Fruit fly (Drosophila melanogaster) whole organism, embryonic: Measurements from ENCODE around the gene CG7530.
A peak's percentile ranks its signal among the peaks of the same experiment; 100 is the strongest.

Experiments
- Asciz ChIP-seq: fragments of 200-800 bp; sonication (Bioruptor generic); optimal IDR thresholded peaks from 2 replicates; lab custom pipeline; 2017; ENCODE audit warnings: missing biosample characterization, mild to moderate bottlenecking, missing genetic modification characterization, missing genetic modification reagents
- CG10274 ChIP-seq: fragments of 200-800 bp; sonication (Bioruptor generic); optimal IDR thresholded peaks from 3 replicates; lab custom pipeline; 2017; ENCODE audit warnings: missing biosample characterization, mild to moderate bottlenecking, missing genetic modification characterization
- CG11723 ChIP-seq: fragments of 200-800 bp; sonication (Bioruptor generic); optimal IDR thresholded peaks from 2 replicates; lab custom pipeline; 2017; ENCODE audit warnings: missing biosample characterization, mild to moderate bottlenecking, missing genetic modification characterization
- CG14965 ChIP-seq: fragments of 200-800 bp; sonication (Bioruptor generic); optimal IDR thresholded peaks from 2 replicates; lab custom pipeline; 2016; ENCODE audit warnings: missing biosample characterization, missing genetic modification characterization, borderline replicate concordance
- CG16779 ChIP-seq: fragments of 200-800 bp; sonication (Bioruptor generic); IDR thresholded peaks from 2 replicates; pipeline ENCODE4 v1.3.6; 2022; ENCODE audit warnings: missing biosample characterization, missing genetic modification characterization
- CG2199 ChIP-seq: fragments of 200-800 bp; sonication (Bioruptor generic); IDR thresholded peaks from 3 replicates; pipeline ENCODE4 v1.3.6; 2022; ENCODE audit warnings: missing biosample characterization, missing genetic modification characterization
- CG2875 ChIP-seq: fragments of 200-800 bp; sonication (Bioruptor generic); optimal IDR thresholded peaks from 2 replicates; lab custom pipeline; 2017; ENCODE audit warnings: missing biosample characterization, mild to moderate bottlenecking, missing genetic modification characterization, missing genetic modification reagents
- CG31365 ChIP-seq: fragments of 200-800 bp; sonication (Bioruptor generic); optimal IDR thresholded peaks from 2 replicates; lab custom pipeline; 2018; ENCODE audit warnings: missing biosample characterization, mild to moderate bottlenecking, missing genetic modification characterization
- CG31388 ChIP-seq: fragments of 200-800 bp; sonication (Bioruptor generic); optimal IDR thresholded peaks from 2 replicates; lab custom pipeline; 2016; ENCODE audit warnings: missing biosample characterization, missing genetic modification characterization
- CG4404 ChIP-seq: fragments of 200-800 bp; sonication (Bioruptor generic); IDR thresholded peaks from 2 replicates; pipeline ENCODE4 v1.3.6; 2022; ENCODE audit warnings: missing biosample characterization, missing genetic modification characterization
- CG7357 ChIP-seq: fragments of 200-800 bp; sonication (Bioruptor generic); IDR thresholded peaks from 3 replicates; pipeline ENCODE4 v1.3.6; 2022; ENCODE audit warnings: missing biosample characterization, missing genetic modification characterization
- CG8765 ChIP-seq: fragments of 200-800 bp; sonication (Bioruptor generic); IDR thresholded peaks from 2 replicates; pipeline ENCODE4 v1.3.6; 2022; ENCODE audit warnings: missing biosample characterization, missing genetic modification characterization
- D ChIP-seq, 2 experiments: fragments of 200-800 bp in 1 of 2; fragments of >200 bp in 1 of 2; sonication (Bioruptor generic) in 1 of 2; optimal IDR thresholded peaks; 2 replicates in 1 of 2; 3 replicates in 1 of 2; lab custom pipeline; 2017; ENCODE audit warnings: mild to moderate bottlenecking in 1 of 2, missing biosample characterization in 1 of 2, missing genetic modification characterization in 1 of 2, missing genetic modification reagents in 1 of 2
- Dfd ChIP-seq, 2 experiments: fragments of >200 bp; optimal IDR thresholded peaks; 2 replicates each; lab custom pipeline; 2017; ENCODE audit warnings: missing biosample characterization in 2 of 2, missing genetic modification characterization in 2 of 2
- Dref ChIP-seq: fragments of 200-800 bp; sonication (Bioruptor generic); IDR thresholded peaks from 2 replicates; pipeline ENCODE4 v1.3.6; 2022; ENCODE audit warnings: missing biosample characterization, missing genetic modification characterization
- Eip74EF ChIP-seq, 2 experiments: fragments of 200-800 bp in 1 of 2; fragments of >200 bp in 1 of 2; sonication (Bioruptor generic) in 1 of 2; optimal IDR thresholded peaks; 2 replicates each; lab custom pipeline; 2017 to 2019; ENCODE audit warnings: missing biosample characterization in 2 of 2, missing genetic modification characterization in 2 of 2, mild to moderate bottlenecking in 1 of 2, moderate library complexity in 1 of 2
- Fer1 ChIP-seq: fragments of 200-800 bp; sonication (Bioruptor generic); optimal IDR thresholded peaks from 2 replicates; lab custom pipeline; 2017; ENCODE audit warnings: missing biosample characterization, mild to moderate bottlenecking, missing genetic modification characterization
- HLHmδ ChIP-seq: fragments of 200-800 bp; sonication (Bioruptor generic); optimal IDR thresholded peaks from 2 replicates; lab custom pipeline; 2018; ENCODE audit warnings: missing biosample characterization, mild to moderate bottlenecking, missing genetic modification characterization, moderate library complexity
- Hr51 ChIP-seq, 2 experiments: fragments of 200-800 bp; sonication (Bioruptor generic); optimal IDR thresholded peaks; 2 replicates in 1 of 2; 3 replicates in 1 of 2; lab custom pipeline; 2016 to 2018; ENCODE audit warnings: missing biosample characterization in 2 of 2, missing genetic modification characterization in 2 of 2, mild to moderate bottlenecking in 1 of 2, moderate library complexity in 1 of 2
- Hr78 ChIP-seq, 2 experiments: fragments of 200-800 bp in 1 of 2; fragments of >200 bp in 1 of 2; sonication (Bioruptor generic) in 1 of 2; optimal IDR thresholded peaks; 2 replicates each; lab custom pipeline; 2017 to 2019; ENCODE audit warnings: missing biosample characterization in 2 of 2, missing genetic modification characterization in 2 of 2, mild to moderate bottlenecking in 1 of 2, moderate library complexity in 1 of 2
- Lpt ChIP-seq: fragments of >200 bp; optimal IDR thresholded peaks from 2 replicates; lab custom pipeline; 2018; ENCODE audit warnings: missing biosample characterization, missing genetic modification characterization
- MBD-R2 ChIP-seq: fragments of 200-800 bp; sonication (Bioruptor generic); IDR thresholded peaks from 2 replicates; pipeline ENCODE4 v1.3.6; 2022; ENCODE audit warnings: missing biosample characterization, missing genetic modification characterization
- Max ChIP-seq: fragments of 200-800 bp; sonication (Bioruptor generic); optimal IDR thresholded peaks from 2 replicates; lab custom pipeline; 2016; ENCODE audit warnings: missing biosample characterization, mild to moderate bottlenecking, missing genetic modification characterization
- NFAT ChIP-seq: fragments of 200-800 bp; sonication (Bioruptor generic); IDR thresholded peaks from 2 replicates; pipeline ENCODE4 v1.3.6; 2022; ENCODE audit warnings: missing biosample characterization, missing genetic modification characterization
- Pdp1 ChIP-seq, 2 experiments: fragments of 200-800 bp; sonication (Bioruptor generic); optimal IDR thresholded peaks; 3 replicates each; lab custom pipeline; 2016; ENCODE audit warnings: missing biosample characterization in 2 of 2, missing genetic modification characterization in 2 of 2, mild to moderate bottlenecking in 1 of 2, moderate library complexity in 1 of 2
- Poxn ChIP-seq: fragments of 200-800 bp; sonication (Bioruptor generic); IDR thresholded peaks from 2 replicates; pipeline ENCODE4 v1.3.6; 2022; ENCODE audit warnings: missing biosample characterization, missing genetic modification characterization
- Trl ChIP-seq, 3 experiments: fragments of >200 bp in 2 of 3; fragments of 200-800 bp in 1 of 3; sonication (Bioruptor generic) in 1 of 3; optimal IDR thresholded peaks; 2 replicates in 1 of 3; 3 replicates in 2 of 3; lab custom pipeline; 2016 to 2017; ENCODE audit warnings: missing biosample characterization in 1 of 3, missing genetic modification characterization in 1 of 3
- Xbp1 ChIP-seq: fragments of 200-800 bp; sonication (Bioruptor generic); optimal IDR thresholded peaks from 3 replicates; lab custom pipeline; 2016; ENCODE audit warnings: missing biosample characterization, mild to moderate bottlenecking, missing genetic modification characterization
- al ChIP-seq: fragments of 200-800 bp; sonication (Bioruptor generic); IDR thresholded peaks from 2 replicates; pipeline ENCODE4 v1.3.6; 2022; ENCODE audit warnings: missing biosample characterization, missing genetic modification characterization
- bcd ChIP-seq: fragments of 200-800 bp; sonication (Bioruptor generic); optimal IDR thresholded peaks from 2 replicates; lab custom pipeline; 2017; ENCODE audit warnings: missing biosample characterization, mild to moderate bottlenecking, missing genetic modification characterization
- br ChIP-seq: fragments of >200 bp; optimal IDR thresholded peaks from 2 replicates; lab custom pipeline; 2017
- cad ChIP-seq: fragments of >200 bp; optimal IDR thresholded peaks from 2 replicates; lab custom pipeline; 2017; ENCODE audit warnings: missing biosample characterization, missing genetic modification characterization
- dpn ChIP-seq, 2 experiments: fragments of 200-800 bp; sonication (Bioruptor generic); optimal IDR thresholded peaks; 3 replicates each; lab custom pipeline; 2016; ENCODE audit warnings: missing biosample characterization in 2 of 2, missing genetic modification characterization in 2 of 2
- fd3F ChIP-seq: fragments of 200-800 bp; sonication (Bioruptor generic); optimal IDR thresholded peaks from 2 replicates; lab custom pipeline; 2018; ENCODE audit warnings: missing biosample characterization, mild to moderate bottlenecking, missing genetic modification characterization, moderate library complexity
- fru ChIP-seq: fragments of >200 bp; optimal IDR thresholded peaks from 2 replicates; lab custom pipeline; 2017
- kni ChIP-seq: fragments of 200-800 bp; sonication (Bioruptor generic); optimal IDR thresholded peaks from 3 replicates; lab custom pipeline; 2017; ENCODE audit warnings: mild to moderate bottlenecking, missing biosample characterization, missing genetic modification reagents, missing genetic modification characterization
- mld ChIP-seq: fragments of 200-800 bp; sonication (Bioruptor generic); IDR thresholded peaks from 3 replicates; pipeline ENCODE4 v1.3.6; 2022; ENCODE audit warnings: missing biosample characterization, missing genetic modification characterization; ENCODE audit not compliant: partially characterized antibody
- nmo ChIP-seq: fragments of 200-800 bp; sonication (Bioruptor generic); optimal IDR thresholded peaks from 2 replicates; lab custom pipeline; 2018; ENCODE audit warnings: missing biosample characterization, mild to moderate bottlenecking, missing genetic modification characterization, moderate library complexity
- p53 ChIP-seq: fragments of 200-800 bp; sonication (Bioruptor generic); optimal IDR thresholded peaks from 2 replicates; lab custom pipeline; 2016; ENCODE audit warnings: missing biosample characterization, missing genetic modification characterization
- pan ChIP-seq, 4 experiments: fragments of >200 bp in 3 of 4; fragments of 200-800 bp in 1 of 4; sonication (Bioruptor generic) in 1 of 4; optimal IDR thresholded peaks in 3 of 4; IDR thresholded peaks in 1 of 4; 2 replicates each; pipeline versions ENCODE4 v1.3.6 to Lab custom; 2017 to 2022; ENCODE audit warnings: missing biosample characterization in 2 of 4, missing genetic modification characterization in 2 of 4, mixed read lengths in 1 of 4
- pfk ChIP-seq: fragments of 200-800 bp; sonication (Bioruptor generic); optimal IDR thresholded peaks from 2 replicates; lab custom pipeline; 2018; ENCODE audit warnings: missing biosample characterization, mild to moderate bottlenecking, missing genetic modification characterization, moderate library complexity
- run ChIP-seq: fragments of 200-800 bp; sonication (Bioruptor generic); optimal IDR thresholded peaks from 3 replicates; lab custom pipeline; 2018; ENCODE audit warnings: missing biosample characterization, mild to moderate bottlenecking, missing genetic modification characterization
- salm ChIP-seq: fragments of 200-800 bp; sonication (Bioruptor generic); optimal IDR thresholded peaks from 2 replicates; lab custom pipeline; 2018; ENCODE audit warnings: missing biosample characterization, mild to moderate bottlenecking, missing genetic modification characterization
- sens ChIP-seq: fragments of 200-800 bp; sonication (Bioruptor generic); peaks from one replicate; lab custom pipeline; 2016; ENCODE audit warnings: missing biosample characterization, missing genetic modification characterization
- sens-2 ChIP-seq: fragments of 200-800 bp; sonication (Bioruptor generic); IDR thresholded peaks from 2 replicates; pipeline ENCODE4 v1.3.6; 2022; ENCODE audit warnings: missing biosample characterization, missing genetic modification characterization
- sqz ChIP-seq: fragments of 200-800 bp; sonication (Bioruptor generic); optimal IDR thresholded peaks from 3 replicates; lab custom pipeline; 2018; ENCODE audit warnings: missing biosample characterization, mild to moderate bottlenecking, missing genetic modification characterization
- stwl ChIP-seq: fragments of 200-800 bp; sonication (Bioruptor generic); optimal IDR thresholded peaks from 3 replicates; lab custom pipeline; 2018; ENCODE audit warnings: missing biosample characterization, mild to moderate bottlenecking, missing genetic modification characterization, moderate library complexity
- trh ChIP-seq: fragments of 200-800 bp; sonication (Bioruptor generic); optimal IDR thresholded peaks from 2 replicates; lab custom pipeline; 2016; ENCODE audit warnings: missing biosample characterization, missing genetic modification characterization

CG7530 gene

DNA sequence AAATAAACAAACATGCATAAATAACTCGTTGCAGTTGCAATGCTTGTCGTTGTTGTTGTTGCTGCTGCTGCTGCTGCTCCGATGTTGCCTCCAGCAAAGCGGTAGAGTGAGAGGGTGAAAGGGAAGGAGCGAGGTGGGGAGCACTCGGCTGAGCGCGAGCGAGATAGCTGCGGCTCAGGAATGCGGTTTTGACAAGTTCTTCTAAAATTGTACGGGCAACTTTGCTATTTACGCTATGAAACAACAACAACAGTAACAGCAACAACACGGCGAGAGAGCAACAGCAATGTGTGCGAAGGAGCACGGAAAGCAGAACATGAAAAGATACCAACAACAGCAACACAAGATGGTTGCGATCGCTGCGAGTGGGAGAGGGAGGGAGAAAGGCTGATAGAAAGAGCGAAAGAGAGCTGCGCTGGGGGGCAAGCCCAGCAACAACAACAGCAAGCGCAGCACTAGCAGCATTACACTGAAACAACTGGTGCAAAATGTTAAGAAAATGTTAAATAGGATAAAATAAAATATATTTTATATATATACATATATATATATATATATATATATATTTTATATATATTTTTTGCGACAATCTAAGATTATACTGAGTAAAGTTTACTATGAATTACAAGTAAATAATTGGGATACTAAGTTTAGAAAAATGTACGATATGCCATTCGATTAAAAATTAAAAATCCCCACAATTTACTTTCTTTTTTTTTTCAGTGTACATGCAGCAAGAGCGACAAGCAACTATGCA, 17.0 kb downstream of the CG7530 start (continued):
- TF ChIP-seq pfk (GFP tag; lab: Kevin White, UChicago): no peak
- peak; percentile 47 for TF ChIP-seq CG2875 (GFP tag; lab: Kevin White, UChicago)
- TF ChIP-seq al (GFP tag; lab: Robert Waterston, UW): no peak
- peak; percentile 59 for TF ChIP-seq sens (GFP tag; lab: Kevin White, UChicago)
- TF ChIP-seq Hr51 (GFP tag; optimal IDR thresholded peaks at IDR 0.05; lab: Kevin White, UChicago): peak in 1 of 2 experiments; percentile 60
- peak; percentile 66 for TF ChIP-seq bcd (GFP tag; lab: Kevin White, UChicago)
- TF ChIP-seq D (optimal IDR thresholded peaks at IDR 0.05; lab: Kevin White, UChicago): no peak
- peak; percentile 95 for TF ChIP-seq D (GFP tag; optimal IDR thresholded peaks at IDR 0.05; lab: Kevin White, UChicago)
- peak; percentile 57 for TF ChIP-seq CG4404
- no peak for TF ChIP-seq CG31365 (tag; lab: Kevin White, UChicago)
- TF ChIP-seq CG2199 (GFP tag; lab: Robert Waterston, UW): no peak
- no peak for TF ChIP-seq Hr78 (GFP tag; optimal IDR thresholded peaks at IDR 0.05; lab: Kevin White, UChicago)
- peak; percentile 75 for TF ChIP-seq Max (GFP tag; lab: Kevin White, UChicago)
- no peak for TF ChIP-seq Lpt (GFP tag; lab: Kevin White, UChicago)
- peak; percentile 75 for TF ChIP-seq sqz
- TF ChIP-seq CG8765 (GFP tag; lab: Robert Waterston, UW): peak; percentile 10; the same call in 1 of the 2 replicates
- TF ChIP-seq CG16779 (GFP tag; lab: Robert Waterston, UW): no peak
- peak; percentile 41 for TF ChIP-seq CG10274 (GFP tag; lab: Kevin White, UChicago)
- peak; percentile 32 for TF ChIP-seq Xbp1 (GFP tag; lab: Kevin White, UChicago)
- no peak for TF ChIP-seq MBD-R2 (GFP tag; lab: Robert Waterston, UW)
- peak; percentile 44 for TF ChIP-seq stwl (tag; lab: Kevin White, UChicago)
- TF ChIP-seq CG7357 (GFP tag; lab: Robert Waterston, UW): peak; percentile 49; the same call in 1 of the 3 replicates
- TF ChIP-seq Fer1 (GFP tag; lab: Kevin White, UChicago): no peak
- TF ChIP-seq Trl (optimal IDR thresholded peaks at IDR 0.05; lab: Kevin White, UChicago): peak; percentile 38 to 69
- TF ChIP-seq Trl (GFP tag; optimal IDR thresholded peaks at IDR 0.05; lab: Kevin White, UChicago): peak; percentile 14
- TF ChIP-seq salm (tag; lab: Kevin White, UChicago): peak; percentile 26
- TF ChIP-seq pan (optimal IDR thresholded peaks at IDR 0.05; lab: Kevin White, UChicago): no peak
- TF ChIP-seq pan (GFP tag; optimal IDR thresholded peaks at IDR 0.05 in 1 of 2, IDR thresholded peaks at IDR 0.05 in 1 of 2): peak in 1 of 2 experiments; percentile 49
- TF ChIP-seq mld (GFP tag; lab: Robert Waterston, UW): no peak
- no peak for TF ChIP-seq cad (GFP tag; lab: Kevin White, UChicago)
- TF ChIP-seq br: no peak
- no peak for TF ChIP-seq Dfd (GFP tag; optimal IDR thresholded peaks at IDR 0.05; lab: Kevin White, UChicago)
- peak; percentile 87 for TF ChIP-seq nmo
- TF ChIP-seq Pdp1 (GFP tag; optimal IDR thresholded peaks at IDR 0.05; lab: Kevin White, UChicago): peak in 1 of 2 experiments; percentile 32
- no peak for TF ChIP-seq NFAT (GFP tag; lab: Robert Waterston, UW)
- peak; percentile 8 for TF ChIP-seq p53 (GFP tag; lab: Kevin White, UChicago)
- TF ChIP-seq CG31388 (GFP tag; lab: Kevin White, UChicago): peak; percentile 70
- TF ChIP-seq trh: no peak
- TF ChIP-seq CG11723: no peak
- TF ChIP-seq CG14965 (GFP tag; lab: Kevin White, UChicago): no peak
- TF ChIP-seq Poxn (GFP tag; lab: Robert Waterston, UW): no peak
- peak; percentile 16 for TF ChIP-seq HLHmδ (GFP tag; lab: Kevin White, UChicago)
- peak; percentile 39 for TF ChIP-seq run
- peak; percentile 97 for TF ChIP-seq kni (GFP tag; lab: Kevin White, UChicago)
- TF ChIP-seq sens-2 (GFP tag; lab: Robert Waterston, UW): no peak
- TF ChIP-seq Eip74EF (GFP tag; optimal IDR thresholded peaks at IDR 0.05; lab: Kevin White, UChicago): no peak
- TF ChIP-seq Asciz: peak; percentile 88
- TF ChIP-seq fru (lab: Kevin White, UChicago): no peak
- no peak for TF ChIP-seq dpn (GFP tag; optimal IDR thresholded peaks at IDR 0.05; lab: Kevin White, UChicago)
- TF ChIP-seq Dref: no peak
- no peak for TF ChIP-seq fd3F (GFP tag; lab: Kevin White, UChicago)
